Fruit fly (Drosophila melanogaster): ENCODE measurements around the gene CG5639.
A peak's percentile ranks its signal among the peaks of the same experiment; 100 is the strongest.

- TF ChIP-seq tj (GFP tag; optimal IDR thresholded peaks at IDR 0.05) = no peak
- TF ChIP-seq CG12768 (GFP tag; optimal IDR thresholded peaks at IDR 0.05) = no peak
- no peak for TF ChIP-seq CG7101 (tag; optimal IDR thresholded peaks at IDR 0.05)
- TF ChIP-seq cic (GFP tag; optimal IDR thresholded peaks at IDR 0.05) = no peak
- no peak for TF ChIP-seq CG5204 (GFP tag; optimal IDR thresholded peaks at IDR 0.05)
- TF ChIP-seq cnc (optimal IDR thresholded peaks at IDR 0.05) = no peak
- TF ChIP-seq kay (GFP tag; ENCODE audit: borderline replicate concordance) = peak; percentile 52
- no peak for TF ChIP-seq toe (GFP tag; optimal IDR thresholded peaks at IDR 0.05)
- TF ChIP-seq Hr96 (GFP tag; optimal IDR thresholded peaks at IDR 0.05) = no peak
- TF ChIP-seq Mnt (GFP tag; optimal IDR thresholded peaks at IDR 0.05) = no peak
- TF ChIP-seq CG14711 (tag; optimal IDR thresholded peaks at IDR 0.05) = no peak
- TF ChIP-seq CG33017 (tag; optimal IDR thresholded peaks at IDR 0.05) = no peak
Measured at dm6 chr3R:27555853-27556252, 40.1 kb downstream of the CG5639 start.
